Worm (Caenorhabditis elegans) whole organism, L1 larva: ENCODE results near the gene btb-10.
"Not testable (repeated sequence)": the region's sequence is repeated elsewhere in the genome, so short reads cannot be mapped to it uniquely, and the experiment has no call there.

Experiments
- F16B12.6 ChIP-seq: fragments of 150-350 bp; optimal IDR thresholded peaks from 2 replicates; lab custom pipeline; 2014; ENCODE audit warnings: missing biosample characterization, missing genetic modification characterization
- ceh-8 ChIP-seq: fragments of 200-800 bp; sonication (Bioruptor generic); optimal IDR thresholded peaks from 2 replicates; lab custom pipeline; 2018; ENCODE audit warnings: mild to moderate bottlenecking, missing genetic modification characterization, moderate library complexity, missing compliant biosample characterization
- ceh-82 ChIP-seq, 3 experiments: fragments of 150-350 bp in 1 of 3; sonication (generic microtip) in 2 of 3; optimal IDR thresholded peaks; 2 replicates each; lab custom pipeline; 2014 to 2017; ENCODE audit warnings: missing biosample characterization in 3 of 3, missing genetic modification characterization in 3 of 3
- dpl-1 ChIP-seq, 3 experiments: fragments of 150-350 bp in 2 of 3; sonication (generic microtip) in 1 of 3; optimal IDR thresholded peaks; 2 replicates each; lab custom pipeline; 2014 to 2017; ENCODE audit warnings: missing biosample characterization in 3 of 3, missing genetic modification characterization in 3 of 3, missing genetic modification reagents in 3 of 3
- fkh-10 ChIP-seq: sonication (generic microtip); optimal IDR thresholded peaks from 2 replicates; lab custom pipeline; 2017; ENCODE audit warnings: missing biosample characterization, missing genetic modification reagents, missing genetic modification characterization
- fkh-8 ChIP-seq: sonication (generic microtip); optimal IDR thresholded peaks from 2 replicates; lab custom pipeline; 2016; ENCODE audit warnings: mild to moderate bottlenecking, missing genetic modification characterization, missing compliant biosample characterization
- lin-39 ChIP-seq: fragments of 150-350 bp; optimal IDR thresholded peaks from 2 replicates; lab custom pipeline; 2014; ENCODE audit warnings: missing biosample characterization, missing genetic modification reagents, missing genetic modification characterization
- lsy-2 ChIP-seq, 2 experiments: fragments of 150-350 bp; optimal IDR thresholded peaks; 2 replicates each; lab custom pipeline; 2014; ENCODE audit warnings: missing biosample characterization in 2 of 2, missing genetic modification characterization in 2 of 2

DNA sequence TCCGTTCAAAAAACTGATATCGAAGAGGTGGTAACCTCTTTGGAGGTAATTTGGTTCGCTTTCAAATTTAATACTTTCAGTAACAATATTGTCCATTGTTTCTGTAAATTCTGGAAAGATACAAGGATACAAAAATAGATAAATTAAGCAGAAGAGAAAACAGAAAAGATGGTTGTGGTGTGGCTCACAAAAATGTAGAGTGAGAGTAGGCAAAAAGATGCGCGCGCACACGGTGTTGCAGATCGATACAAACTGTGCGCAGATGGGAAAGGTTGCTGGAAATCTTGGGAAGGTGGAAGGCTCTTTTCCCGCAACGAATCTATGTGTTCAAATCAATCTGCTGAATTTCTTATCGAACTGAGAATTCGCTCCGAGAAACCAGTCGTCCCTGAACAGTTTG, 35.9 kb downstream of the btb-10 start, which contains the start of gene btb-11:
- not testable (repeated sequence) for TF ChIP-seq fkh-10; lin-39; F16B12.6 (tag; lab: Kevin White, UChicago); ceh-82 (tag; optimal IDR thresholded peaks at IDR 0.05; lab: Kevin White, UChicago); dpl-1 (GFP tag; optimal IDR thresholded peaks at IDR 0.05; lab: Kevin White, UChicago); lsy-2 (tag; optimal IDR thresholded peaks at IDR 0.05; lab: Kevin White, UChicago); ceh-8 (GFP tag; lab: Kevin White, UChicago); fkh-8 (tag; lab: Kevin White, UChicago)
